Worm (Caenorhabditis elegans): ENCODE data around the gene srw-129.

- TF ChIP-seq elt-3 (tag; optimal IDR thresholded peaks at IDR 0.05) (no peak), ztf-4 (tag; optimal IDR thresholded peaks at IDR 0.05) (no peak), nhr-11 (tag; optimal IDR thresholded peaks at IDR 0.05) (no peak), ztf-11 (tag; optimal IDR thresholded peaks at IDR 0.05) (no peak), lsy-2 (tag; optimal IDR thresholded peaks at IDR 0.05) (no peak), nhr-90 (tag; optimal IDR thresholded peaks at IDR 0.05; ENCODE audit: poor library complexity) (no peak), egl-27 (tag; optimal IDR thresholded peaks at IDR 0.05) (no peak), ama-1 (optimal IDR thresholded peaks at IDR 0.05) (no peak), skn-1 (tag; optimal IDR thresholded peaks at IDR 0.05) (no peak), pax-3 (tag; optimal IDR thresholded peaks at IDR 0.05) (no peak)
Observed at ce11 chrV:2987407-2987806, 15.7 kb downstream of the srw-129 start, which contains the start of gene srh-85.
